Worm (Caenorhabditis elegans): ENCODE data around the gene fbxa-174.

DNA sequence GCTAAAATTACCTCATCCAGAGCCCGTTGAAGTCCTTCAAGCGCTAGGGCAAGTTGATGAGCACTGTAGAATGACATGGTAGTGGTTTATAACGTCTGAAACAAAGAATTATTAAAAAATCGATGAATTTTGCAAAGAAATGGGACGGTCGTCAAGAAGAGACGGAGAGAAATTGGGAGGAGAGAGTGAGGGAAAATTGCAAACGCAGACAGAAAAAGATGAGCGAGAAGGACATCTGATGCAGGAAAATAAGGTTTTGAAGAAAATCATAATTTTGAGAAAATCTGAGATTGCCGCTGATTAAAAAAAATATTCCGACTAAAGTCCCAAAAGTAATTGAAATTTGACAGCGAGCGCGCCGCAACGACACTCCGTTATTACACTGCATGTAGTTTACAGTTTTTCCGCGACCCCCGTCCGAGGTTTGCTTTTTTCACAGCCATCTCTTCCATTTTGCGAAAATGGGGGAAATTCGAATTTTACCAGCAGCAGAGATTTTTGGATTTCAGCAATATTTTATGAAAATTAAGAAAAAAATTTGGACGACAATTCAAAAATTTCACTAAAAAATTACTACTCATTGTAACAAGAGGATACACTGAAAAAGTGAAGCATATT is 19.9 kb downstream of the fbxa-174 start, which contains the start of gene C18D4.6:
- no peak for TF ChIP-seq ceh-44 (GFP tag; IDR thresholded peaks at IDR 0.05)
- no peak for TF ChIP-seq unc-62 (GFP tag; optimal IDR thresholded peaks at IDR 0.05 in 1 of 2)
- no peak for TF ChIP-seq unc-62 (tag; optimal IDR thresholded peaks at IDR 0.05)
- TF ChIP-seq nhr-6 (tag; optimal IDR thresholded peaks at IDR 0.05): no peak
- TF ChIP-seq pha-4 (GFP tag; IDR thresholded peaks at IDR 0.05): no peak
- no peak for TF ChIP-seq pha-4 (tag; optimal IDR thresholded peaks at IDR 0.05)
- no peak for TF ChIP-seq lin-29 (GFP tag; IDR thresholded peaks at IDR 0.05)
- TF ChIP-seq zip-11 (GFP tag; IDR thresholded peaks at IDR 0.05): no peak
- no peak for TF ChIP-seq ceh-82 (tag; optimal IDR thresholded peaks at IDR 0.05)

Measured in whole organism, L4 larva.